Fruit fly (Drosophila melanogaster): Measurements from ENCODE around the gene CG10445.

DNA sequence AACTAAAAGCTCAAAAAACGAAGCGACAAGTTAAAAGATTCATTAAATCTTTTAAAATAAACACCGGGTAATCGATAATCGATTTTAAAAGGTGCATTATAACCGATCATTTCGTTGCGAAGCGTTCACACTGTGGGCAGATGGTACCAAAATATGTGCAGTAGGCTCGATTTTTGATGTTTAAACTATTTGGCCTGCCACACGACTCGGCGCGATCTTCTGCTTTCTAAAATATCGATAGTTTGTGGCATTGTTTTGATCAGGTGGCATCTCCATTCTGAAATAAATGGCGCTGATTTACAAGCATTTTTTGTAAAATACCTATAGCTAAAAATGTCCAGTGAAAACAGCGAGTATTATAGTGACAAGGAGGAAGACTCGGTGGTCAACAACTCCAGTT, at the start of gene CG10445, which contains the start of gene lds:
- no peak for TF ChIP-seq foxo (GFP tag; optimal IDR thresholded peaks at IDR 0.05)
- TF ChIP-seq dsf (GFP tag; optimal IDR thresholded peaks at IDR 0.05; ENCODE audit: borderline replicate concordance) = no peak
- TF ChIP-seq Abd-B (GFP tag; optimal IDR thresholded peaks at IDR 0.05) = no peak
- TF ChIP-seq fru (GFP tag; optimal IDR thresholded peaks at IDR 0.05) = no peak
- no peak for TF ChIP-seq psq (GFP tag; optimal IDR thresholded peaks at IDR 0.05)
- no peak for TF ChIP-seq OdsH (GFP tag; optimal IDR thresholded peaks at IDR 0.05)
- TF ChIP-seq Jra (GFP tag; optimal IDR thresholded peaks at IDR 0.05) = no peak
- TF ChIP-seq usp (GFP tag; optimal IDR thresholded peaks at IDR 0.05) = no peak
- TF ChIP-seq Dfd (GFP tag; optimal IDR thresholded peaks at IDR 0.05) = no peak
- TF ChIP-seq br (GFP tag; optimal IDR thresholded peaks at IDR 0.05) = no peak
- TF ChIP-seq Vsx2 (GFP tag; optimal IDR thresholded peaks at IDR 0.05; ENCODE audit: partially characterized antibody) = no peak
- TF ChIP-seq h (GFP tag; optimal IDR thresholded peaks at IDR 0.05) = no peak
